Worm (Caenorhabditis elegans) whole organism, L3 larva: ENCODE results near the gene rbm-22.

Source experiments
- R02D3.7 ChIP-seq: fragments of 150-350 bp; optimal IDR thresholded peaks from 2 replicates; lab custom pipeline; 2014; ENCODE audit warnings: missing biosample characterization, missing genetic modification characterization
- ZK546.5 ChIP-seq: sonication (generic microtip); optimal IDR thresholded peaks from 2 replicates; lab custom pipeline; 2017; ENCODE audit warnings: missing biosample characterization, missing genetic modification characterization
- ama-1 ChIP-seq: fragments of 150-350 bp; optimal IDR thresholded peaks from 2 replicates; lab custom pipeline; 2018
- ceh-28 ChIP-seq: fragments of 150-350 bp; optimal IDR thresholded peaks from 2 replicates; lab custom pipeline; 2014; ENCODE audit warnings: missing biosample characterization, missing genetic modification reagents, missing genetic modification characterization
- ceh-82 ChIP-seq: fragments of 150-350 bp; optimal IDR thresholded peaks from 2 replicates; lab custom pipeline; 2014; ENCODE audit warnings: missing biosample characterization, missing genetic modification characterization
- daf-12 ChIP-seq: fragments of 150-350 bp; optimal IDR thresholded peaks from 2 replicates; lab custom pipeline; 2014; ENCODE audit warnings: missing biosample characterization, missing genetic modification reagents, missing genetic modification characterization
- egl-27 ChIP-seq: sonication (generic microtip); optimal IDR thresholded peaks from 4 replicates; lab custom pipeline; 2017; ENCODE audit warnings: missing biosample characterization, missing genetic modification reagents, missing genetic modification characterization
- elt-1 ChIP-seq: fragments of 150-350 bp; optimal IDR thresholded peaks from 2 replicates; lab custom pipeline; 2014; ENCODE audit warnings: missing biosample characterization, missing genetic modification characterization
- elt-2 ChIP-seq: sonication (generic microtip); optimal IDR thresholded peaks from 2 replicates; lab custom pipeline; 2016; ENCODE audit warnings: missing genetic modification reagents, mild to moderate bottlenecking, missing genetic modification characterization, missing compliant biosample characterization
- elt-3 ChIP-seq, 3 experiments: fragments of 150-350 bp in 1 of 3; sonication (generic microtip) in 2 of 3; optimal IDR thresholded peaks; 2 replicates in 2 of 3; 4 replicates in 1 of 3; lab custom pipeline; 2014 to 2017; ENCODE audit warnings: missing biosample characterization in 3 of 3, missing genetic modification characterization in 3 of 3
- eor-1 ChIP-seq, 2 experiments: fragments of 150-350 bp; optimal IDR thresholded peaks; 2 replicates each; lab custom pipeline; 2014 to 2018; ENCODE audit warnings: missing biosample characterization in 2 of 2, missing genetic modification characterization in 2 of 2
- fkh-2 ChIP-seq: fragments of 150-350 bp; optimal IDR thresholded peaks from 2 replicates; lab custom pipeline; 2014; ENCODE audit warnings: missing biosample characterization, missing genetic modification reagents, missing genetic modification characterization
- fos-1 ChIP-seq: fragments of 150-350 bp; optimal IDR thresholded peaks from 2 replicates; lab custom pipeline; 2014; ENCODE audit warnings: missing biosample characterization, missing genetic modification characterization
- hmg-11 ChIP-seq: sonication (generic microtip); optimal IDR thresholded peaks from 2 replicates; lab custom pipeline; 2016; ENCODE audit warnings: missing genetic modification characterization, missing compliant biosample characterization
- jun-1 ChIP-seq: fragments of 150-350 bp; optimal IDR thresholded peaks from 2 replicates; lab custom pipeline; 2014; ENCODE audit warnings: missing biosample characterization, missing genetic modification reagents, missing genetic modification characterization
- lin-15B ChIP-seq: fragments of 150-350 bp; optimal IDR thresholded peaks from 2 replicates; lab custom pipeline; 2014; ENCODE audit warnings: missing biosample characterization, missing genetic modification characterization
- lin-39 ChIP-seq: fragments of 150-350 bp; optimal IDR thresholded peaks from 2 replicates; lab custom pipeline; 2018; ENCODE audit warnings: missing biosample characterization, missing genetic modification reagents, missing genetic modification characterization
- lsy-12 ChIP-seq: sonication (generic microtip); optimal IDR thresholded peaks from 2 replicates; lab custom pipeline; 2016; ENCODE audit warnings: mild to moderate bottlenecking, missing genetic modification characterization, missing compliant biosample characterization
- mdl-1 ChIP-seq: fragments of 150-350 bp; optimal IDR thresholded peaks from 2 replicates; lab custom pipeline; 2014; ENCODE audit warnings: missing biosample characterization, missing genetic modification characterization
- nfya-1 ChIP-seq: sonication (generic microtip); optimal IDR thresholded peaks from 2 replicates; lab custom pipeline; 2017; ENCODE audit warnings: missing genetic modification characterization, mild to moderate bottlenecking, missing compliant biosample characterization, antibody characterized with exemption, moderate library complexity; ENCODE audit not compliant: insufficient read depth
- nhr-12 ChIP-seq: fragments of 150-350 bp; optimal IDR thresholded peaks from 2 replicates; lab custom pipeline; 2014; ENCODE audit warnings: missing biosample characterization, missing genetic modification characterization
- nhr-23 ChIP-seq: fragments of 150-350 bp; optimal IDR thresholded peaks from 2 replicates; lab custom pipeline; 2014; ENCODE audit warnings: missing biosample characterization, missing genetic modification reagents, missing genetic modification characterization
- nhr-237 ChIP-seq: fragments of 150-350 bp; optimal IDR thresholded peaks from 2 replicates; lab custom pipeline; 2014; ENCODE audit warnings: missing biosample characterization, missing genetic modification characterization
- nhr-25 ChIP-seq: sonication (generic microtip); optimal IDR thresholded peaks from 2 replicates; lab custom pipeline; 2017; ENCODE audit warnings: missing biosample characterization, missing genetic modification characterization
- nhr-28 ChIP-seq: fragments of 150-350 bp; optimal IDR thresholded peaks from 2 replicates; lab custom pipeline; 2014; ENCODE audit warnings: missing biosample characterization, missing genetic modification characterization
- nhr-76 ChIP-seq: fragments of 150-350 bp; sonication (generic microtip); optimal IDR thresholded peaks from 5 replicates; lab custom pipeline; 2014; ENCODE audit warnings: missing biosample characterization, missing genetic modification characterization
- nhr-77 ChIP-seq: fragments of 150-350 bp; optimal IDR thresholded peaks from 2 replicates; lab custom pipeline; 2014; ENCODE audit warnings: missing biosample characterization, missing genetic modification characterization
- pha-4 ChIP-seq: fragments of 150-350 bp; optimal IDR thresholded peaks from 2 replicates; lab custom pipeline; 2014; ENCODE audit warnings: missing biosample characterization, missing genetic modification reagents, missing genetic modification characterization
- pqm-1 ChIP-seq: fragments of 150-350 bp; optimal IDR thresholded peaks from 2 replicates; lab custom pipeline; 2017; ENCODE audit warnings: missing biosample characterization, missing genetic modification characterization, inconsistent platforms
- sea-2 ChIP-seq: fragments of 150-350 bp; sonication (generic microtip); optimal IDR thresholded peaks from 4 replicates; lab custom pipeline; 2014; ENCODE audit warnings: missing biosample characterization, missing genetic modification reagents, missing genetic modification characterization
- skn-1 ChIP-seq: fragments of 150-350 bp; optimal IDR thresholded peaks from 2 replicates; lab custom pipeline; 2014; ENCODE audit warnings: missing biosample characterization, missing genetic modification characterization
- snpc-4 ChIP-seq: fragments of 150-350 bp; optimal IDR thresholded peaks from 2 replicates; lab custom pipeline; 2014; ENCODE audit warnings: missing biosample characterization, missing genetic modification characterization
- unc-39 ChIP-seq: sonication (generic microtip); optimal IDR thresholded peaks from 4 replicates; lab custom pipeline; 2017; ENCODE audit warnings: missing biosample characterization, missing genetic modification characterization
- zag-1 ChIP-seq: fragments of 150-350 bp; optimal IDR thresholded peaks from 2 replicates; lab custom pipeline; 2014; ENCODE audit warnings: missing biosample characterization, missing genetic modification characterization

The rbm-22 gene

DNA sequence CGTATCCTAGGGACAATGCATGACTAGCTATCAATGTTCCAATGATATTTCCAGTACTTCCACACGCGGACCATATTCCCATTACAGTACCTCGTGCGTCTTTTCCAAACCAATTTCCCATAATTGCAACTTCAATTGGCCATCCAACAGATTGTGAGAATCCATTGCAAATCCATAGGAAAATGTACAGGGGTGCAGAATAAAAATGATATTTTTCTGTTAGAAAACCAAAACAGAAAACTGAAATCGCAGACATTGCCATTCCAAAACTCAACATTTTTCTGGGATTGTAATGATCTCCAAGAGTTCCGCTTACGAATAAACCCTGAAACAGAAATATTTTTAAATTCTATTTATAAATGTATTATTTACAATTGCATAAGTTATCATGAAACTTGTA is 10.1 kb upstream of the rbm-22 start:
- TF ChIP-seq eor-1 (tag; optimal IDR thresholded peaks at IDR 0.05; lab: Kevin White, UChicago) (no peak), daf-12 (no peak), jun-1 (no peak), nhr-28 (tag; lab: Kevin White, UChicago) (no peak), nhr-12 (no peak), nhr-77 (tag; lab: Kevin White, UChicago) (no peak), nfya-1 (tag; lab: Kevin White, UChicago) (no peak), R02D3.7 (tag; lab: Kevin White, UChicago) (no peak), unc-39 (tag; lab: Kevin White, UChicago) (no peak)

DNA sequence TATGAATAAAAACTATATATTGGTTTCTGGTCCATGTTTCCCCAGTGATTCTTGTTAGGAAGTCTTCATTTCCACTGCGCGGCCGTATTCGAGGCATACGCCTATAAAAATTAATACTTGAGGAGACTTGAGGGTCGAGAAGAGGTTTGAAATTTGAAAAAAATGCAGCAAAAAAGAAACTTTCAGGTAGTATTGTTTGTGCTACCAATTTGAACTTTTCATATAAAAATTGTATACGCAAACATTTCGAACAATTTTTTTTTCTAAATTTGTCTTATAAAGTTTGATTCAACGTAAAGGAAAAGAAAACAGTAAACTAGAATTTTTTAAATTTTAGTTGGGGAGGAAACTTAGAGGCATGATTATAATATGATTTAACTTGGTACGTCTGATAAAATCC is 9.4 kb upstream of the rbm-22 start, which contains the start of gene T11G6.4:
T11G6.4 (minus strand) TSS at position 101 of the 400 bp plus-strand sequence.
- no peak for TF ChIP-seq fkh-2 (tag; lab: Kevin White, UChicago)
- TF ChIP-seq snpc-4, result no peak
- no peak for TF ChIP-seq nhr-237 (tag; lab: Kevin White, UChicago)

DNA sequence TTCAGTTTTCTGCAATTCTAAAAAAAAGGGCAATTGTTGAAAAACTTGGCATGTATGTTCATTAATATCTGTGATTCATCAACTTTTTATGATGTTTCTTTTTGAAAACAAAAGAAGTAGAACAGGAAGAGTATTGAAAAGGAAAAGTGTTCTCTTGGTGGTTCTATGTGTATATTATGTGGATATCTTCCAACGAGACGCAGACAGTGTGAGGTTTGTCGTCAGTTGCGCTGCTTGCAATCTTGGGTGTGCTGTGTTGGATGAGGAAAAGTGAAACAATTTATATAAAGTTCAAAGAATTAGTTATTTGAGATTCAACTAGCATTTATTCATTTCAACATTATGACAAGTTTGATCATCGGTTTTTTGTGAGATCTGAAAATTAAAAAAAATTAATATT is 8.8 kb upstream of the rbm-22 start:
- TF ChIP-seq nhr-23 (tag; lab: Kevin White, UChicago) (peak; percentile 14), pha-4 (tag; lab: Kevin White, UChicago) (peak; percentile 53), egl-27 (tag; lab: Kevin White, UChicago) (no peak), ceh-28 (tag; lab: Kevin White, UChicago) (no peak), nhr-25 (tag; lab: Kevin White, UChicago) (peak; percentile 31), lsy-12 (tag; lab: Kevin White, UChicago) (no peak), elt-3 (tag; optimal IDR thresholded peaks at IDR 0.05; lab: Kevin White, UChicago) (no peak), hmg-11 (peak; percentile 7), zag-1 (tag; lab: Kevin White, UChicago) (no peak), nfya-1 (tag; lab: Kevin White, UChicago) (peak; percentile 37)
- TF ChIP-seq, all 47 proteins: peak for 5

DNA sequence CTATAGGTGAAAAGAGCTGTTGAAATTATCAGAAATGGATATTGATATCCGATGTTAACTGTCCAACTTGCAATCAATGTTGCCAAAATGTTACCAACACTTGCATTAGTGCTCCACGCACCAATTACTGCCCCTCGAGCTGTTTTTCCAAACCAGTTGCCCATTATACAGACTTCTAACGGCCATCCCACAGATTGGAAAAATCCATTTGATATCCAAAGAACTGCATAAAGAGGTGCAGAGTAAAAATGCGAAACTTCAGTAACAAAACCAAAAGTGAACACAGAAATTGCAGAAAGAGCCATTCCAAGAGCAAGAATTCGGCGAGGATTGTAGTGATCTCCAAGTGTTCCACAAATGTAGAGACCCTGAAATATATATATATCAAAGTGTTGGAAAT is 7.2 kb upstream of the rbm-22 start:
- no peak for TF ChIP-seq egl-27 (tag; lab: Kevin White, UChicago)
- TF ChIP-seq pha-4 (tag; lab: Kevin White, UChicago), result no peak
- no peak for TF ChIP-seq ama-1 (lab: Kevin White, UChicago)
- TF ChIP-seq lsy-12 (tag; lab: Kevin White, UChicago), result no peak
- no peak for TF ChIP-seq sea-2 (GFP tag; lab: Kevin White, UChicago)
- TF ChIP-seq ceh-82 (tag; lab: Kevin White, UChicago), result no peak
- no peak for TF ChIP-seq ZK546.5
- no peak for TF ChIP-seq nhr-76
- TF ChIP-seq elt-3 (tag; optimal IDR thresholded peaks at IDR 0.05; lab: Kevin White, UChicago), result no peak
- no peak for TF ChIP-seq elt-1 (tag; lab: Kevin White, UChicago)
- no peak for TF ChIP-seq nhr-28 (tag; lab: Kevin White, UChicago)

DNA sequence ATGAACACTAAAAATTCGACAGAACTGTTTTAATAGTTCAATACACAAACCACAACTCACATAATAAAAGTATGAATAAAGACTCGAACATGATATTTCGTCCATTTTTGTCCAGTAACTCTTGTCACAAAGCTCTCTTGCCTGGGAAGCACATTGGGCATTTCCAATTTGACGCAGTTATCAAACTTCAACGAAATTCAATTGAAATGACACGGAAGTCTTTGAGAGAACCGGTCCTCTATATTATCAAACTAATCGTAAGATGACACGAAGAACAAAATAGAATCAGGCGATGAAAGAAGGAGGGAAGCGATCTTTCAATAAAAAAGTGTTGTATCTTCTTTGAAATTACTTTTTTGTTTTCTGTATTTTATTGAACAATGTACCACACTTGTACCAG is 6.2 kb upstream of the rbm-22 start, which contains the start of gene T11G6.3:
T11G6.3 (minus strand) TSS at position 189 of the 400 bp plus-strand sequence.
- TF ChIP-seq R02D3.7 (tag; lab: Kevin White, UChicago) (no peak), lin-39 (tag; lab: Kevin White, UChicago) (no peak), jun-1 (no peak), zag-1 (tag; lab: Kevin White, UChicago) (no peak), elt-3 (tag; optimal IDR thresholded peaks at IDR 0.05; lab: Kevin White, UChicago) (no peak)

DNA sequence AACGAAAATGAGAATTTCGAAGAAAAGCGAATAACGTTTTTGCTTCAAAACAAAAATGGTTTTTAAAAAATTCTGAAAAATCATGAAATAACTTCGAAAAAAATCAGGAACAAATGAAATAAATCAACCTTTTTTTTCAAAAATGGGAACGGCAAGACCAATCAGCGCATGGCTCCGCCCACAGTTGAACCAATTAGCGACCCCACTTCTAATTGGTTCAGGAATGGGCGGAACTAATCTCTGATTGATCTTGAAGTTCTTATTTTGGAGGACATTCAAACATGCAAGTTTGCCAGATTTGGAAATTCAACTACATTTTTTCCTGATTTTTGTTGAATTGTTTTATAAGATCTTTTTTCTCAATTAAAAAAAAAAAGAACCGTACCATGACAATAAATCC is 5.3 kb upstream of the rbm-22 start:
- TF ChIP-seq snpc-4 (no peak), nfya-1 (tag; lab: Kevin White, UChicago) (peak; percentile 84)

DNA sequence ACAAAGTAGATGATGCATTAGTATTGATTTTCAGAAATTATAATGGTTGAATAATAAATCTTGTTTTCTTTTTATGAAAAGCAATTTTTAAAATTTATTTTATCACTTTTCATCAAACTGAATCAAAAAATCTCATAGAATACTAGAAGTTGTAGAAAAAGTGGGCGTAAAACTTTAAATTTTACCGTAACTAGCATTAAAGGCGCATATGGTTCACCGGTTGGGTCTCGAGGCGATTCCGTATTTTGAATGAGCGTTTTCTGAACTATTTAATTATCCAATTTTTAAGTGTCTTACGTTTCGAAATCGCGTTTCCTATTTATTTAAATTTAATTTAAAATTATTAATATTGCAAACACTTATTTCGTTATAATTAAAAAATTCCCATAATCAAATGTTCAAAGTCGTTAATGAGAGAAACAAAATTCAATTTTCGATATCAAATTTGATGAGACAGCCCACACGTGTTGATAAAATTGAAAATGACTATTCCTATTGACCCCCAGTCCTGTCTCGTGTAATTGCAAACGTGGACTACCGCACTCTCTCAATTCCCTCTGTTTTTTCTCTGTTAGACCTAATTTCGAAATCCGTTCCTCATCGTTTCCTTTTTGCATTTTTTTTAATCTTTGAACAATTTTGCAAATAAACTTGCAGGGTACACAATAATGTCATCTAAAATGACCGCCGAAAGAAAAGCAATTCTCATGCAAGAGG is 2.7 kb upstream of the rbm-22 start, which contains the start of the genes T11G6.2 and hars-1:
T11G6.2 (minus strand) TSS at position 197 of the 717 bp plus-strand sequence.
hars-1 (plus strand) TSS at position 658 of the 717 bp plus-strand sequence.
- TF ChIP-seq pha-4 (tag; lab: Kevin White, UChicago) (peak; percentile 45), elt-2 (tag; lab: Kevin White, UChicago) (peak; percentile 73), mdl-1 (peak; percentile 3), hmg-11 (peak; percentile 29), nfya-1 (tag; lab: Kevin White, UChicago) (peak; percentile 39), pqm-1 (tag; lab: Kevin White, UChicago) (peak; percentile 80), snpc-4 (peak; percentile 33), fos-1 (tag; lab: Kevin White, UChicago) (no peak), skn-1 (no peak), nhr-25 (tag; lab: Kevin White, UChicago) (peak; percentile 9), nhr-23 (tag; lab: Kevin White, UChicago) (peak; percentile 37), lin-15B (peak; percentile 42), fkh-2 (tag; lab: Kevin White, UChicago) (no peak), lin-39 (tag; lab: Kevin White, UChicago) (peak; percentile 33)
